Worm (Caenorhabditis elegans) whole organism, dauer: ENCODE results near the gene C03H12.1.

Experiments used
- unc-62 ChIP-seq: sonication (generic microtip); optimal IDR thresholded peaks from 2 replicates; lab custom pipeline; 2017; ENCODE audit warnings: missing biosample characterization, missing genetic modification reagents, missing genetic modification characterization

The C03H12.1 gene

DNA sequence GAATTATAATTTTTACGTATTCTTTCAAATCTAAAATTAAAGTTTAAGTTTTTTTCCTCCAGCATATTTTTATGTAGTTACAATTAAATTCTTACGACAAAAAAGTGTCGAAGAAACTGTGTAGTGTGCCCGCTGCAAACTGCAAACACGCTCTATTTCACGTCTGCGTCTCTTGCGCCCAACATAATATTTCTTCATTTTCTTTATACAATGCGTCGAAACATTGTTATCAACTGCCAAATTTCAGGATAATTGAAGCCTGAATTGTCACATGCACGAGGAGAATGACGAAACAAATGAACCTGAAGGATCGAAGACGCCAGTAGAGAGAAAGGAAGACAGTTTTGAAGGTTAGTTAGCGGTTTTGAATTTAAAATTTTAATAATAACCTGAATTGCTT, at the start of gene C03H12.1:
TSS of gene C03H12.1 (plus strand) at position 206 of the 400 bp plus-strand sequence.
- no peak for TF ChIP-seq unc-62 (GFP tag; lab: Kevin White, UChicago)

DNA sequence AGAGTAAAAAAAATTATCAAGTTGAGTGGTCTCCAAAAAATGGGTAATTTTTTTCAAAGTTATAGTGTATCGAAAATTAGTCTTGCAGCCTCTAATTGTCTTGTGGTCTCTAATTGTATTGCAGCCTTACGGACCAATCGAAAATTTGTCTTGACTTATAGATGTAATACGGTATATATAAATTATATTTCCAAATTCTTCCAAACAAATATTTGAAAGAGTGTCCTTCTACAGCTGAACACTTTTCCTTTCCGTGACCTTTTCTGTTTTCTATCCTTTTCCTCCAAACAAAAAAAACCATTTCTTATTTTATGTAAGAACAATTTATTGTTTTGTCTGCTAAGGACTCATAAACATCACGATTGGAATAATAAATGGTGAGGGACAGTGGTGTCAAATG, 48.6 kb upstream of the C03H12.1 start, which contains the start of gene K09E9.7:
TSS of gene K09E9.7 (plus strand) at position 301 of the 400 bp plus-strand sequence.
- TF ChIP-seq unc-62 (GFP tag; lab: Kevin White, UChicago): no peak

DNA sequence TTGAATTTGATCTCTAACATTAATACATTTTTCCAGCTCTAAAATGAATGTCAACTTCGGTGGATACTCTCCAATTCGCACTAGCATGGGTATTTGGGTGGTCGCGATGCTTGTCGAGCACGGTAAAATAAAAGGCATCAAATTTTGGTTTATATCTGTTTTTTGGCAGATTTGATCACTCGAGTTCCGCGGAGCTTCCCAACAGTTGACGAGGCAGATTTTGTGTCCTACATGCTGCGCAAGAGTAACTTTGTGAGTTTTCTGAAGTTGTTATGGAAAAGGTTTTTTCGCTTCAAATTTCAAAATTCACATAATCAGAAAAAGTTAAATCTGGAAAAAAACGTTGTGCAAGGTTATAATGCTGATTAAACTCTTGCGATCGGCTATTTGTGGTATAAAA, 47.9 kb upstream of the C03H12.1 start:
- TF ChIP-seq unc-62 (GFP tag; lab: Kevin White, UChicago): no peak

DNA sequence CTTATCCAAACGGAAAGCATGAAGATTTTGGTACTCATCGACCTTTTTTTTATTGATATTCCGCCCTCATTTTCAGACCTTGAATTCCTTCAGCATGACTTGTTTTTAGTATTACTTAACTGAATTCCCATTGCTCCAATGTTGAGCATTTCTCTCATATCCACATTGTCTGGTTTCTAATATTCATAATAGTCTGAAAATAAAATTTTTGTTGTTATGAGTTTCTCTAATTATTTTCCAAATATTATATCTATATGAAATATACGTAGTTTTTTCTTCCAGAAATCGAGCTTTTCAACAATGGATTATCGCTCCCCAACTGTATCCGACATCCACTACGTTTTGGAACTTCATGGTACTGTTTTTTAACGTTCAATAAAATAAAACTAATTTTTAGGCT, 46.6 kb upstream of the C03H12.1 start, which contains the start of gene H08J19.1:
TSS of gene H08J19.1 (plus strand) at position 301 of the 400 bp plus-strand sequence.
- no peak for TF ChIP-seq unc-62 (GFP tag; lab: Kevin White, UChicago)

- no peak for TF ChIP-seq unc-62 (GFP tag; lab: Kevin White, UChicago)
Observed at ce11 chrX:15647276-15647675, 42.0 kb upstream of the C03H12.1 start, which contains the start of gene F59D12.5. TSS of gene F59D12.5 (minus strand) at chrX:15647369.

DNA sequence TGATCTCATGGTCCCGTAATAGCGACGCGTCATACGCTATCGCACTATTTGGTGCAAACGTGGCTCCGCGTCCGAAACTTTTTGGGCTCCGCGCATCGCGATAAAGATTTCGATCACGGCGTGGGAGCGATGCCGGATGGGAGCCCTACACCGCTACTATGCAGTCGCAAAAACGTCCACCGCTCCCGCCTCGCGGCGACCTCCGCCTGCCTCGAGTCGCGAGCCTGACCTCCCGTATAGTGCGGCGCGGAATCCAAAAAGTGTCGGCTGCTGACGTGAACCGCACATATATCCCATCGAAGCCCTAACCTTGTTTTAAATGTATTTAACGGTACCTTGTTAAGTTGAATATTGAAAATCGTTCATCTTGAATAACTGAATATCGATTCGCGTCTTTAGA, 38.8 kb upstream of the C03H12.1 start:
- no peak for TF ChIP-seq unc-62 (GFP tag; lab: Kevin White, UChicago)

- TF ChIP-seq unc-62 (GFP tag; lab: Kevin White, UChicago): no peak
Observed at ce11 chrX:15650919-15651420, 38.3 kb upstream of the C03H12.1 start, which contains the start of gene F59D12.3. TSS of gene F59D12.3 (minus strand) at chrX:15650969.

DNA sequence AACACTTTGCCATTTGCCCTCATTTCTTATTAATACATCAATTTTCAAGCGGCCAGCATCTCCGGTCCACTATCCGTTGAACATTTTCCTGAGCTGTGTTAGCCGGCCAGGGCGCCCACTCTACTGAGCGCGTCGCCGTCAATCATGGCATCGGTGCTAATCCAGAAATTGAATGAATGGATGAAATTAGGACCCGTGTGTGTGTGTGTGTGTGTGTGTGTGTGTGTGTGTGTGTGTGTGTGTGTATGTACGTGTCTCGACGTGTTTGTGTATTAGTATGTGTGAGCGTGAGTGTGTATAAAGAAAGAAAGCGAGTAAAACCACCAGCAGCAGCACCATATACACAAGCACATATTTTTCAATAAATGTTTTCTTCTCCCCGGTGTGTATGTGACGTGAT, 36.1 kb upstream of the C03H12.1 start:
- no peak for TF ChIP-seq unc-62 (GFP tag; lab: Kevin White, UChicago)

DNA sequence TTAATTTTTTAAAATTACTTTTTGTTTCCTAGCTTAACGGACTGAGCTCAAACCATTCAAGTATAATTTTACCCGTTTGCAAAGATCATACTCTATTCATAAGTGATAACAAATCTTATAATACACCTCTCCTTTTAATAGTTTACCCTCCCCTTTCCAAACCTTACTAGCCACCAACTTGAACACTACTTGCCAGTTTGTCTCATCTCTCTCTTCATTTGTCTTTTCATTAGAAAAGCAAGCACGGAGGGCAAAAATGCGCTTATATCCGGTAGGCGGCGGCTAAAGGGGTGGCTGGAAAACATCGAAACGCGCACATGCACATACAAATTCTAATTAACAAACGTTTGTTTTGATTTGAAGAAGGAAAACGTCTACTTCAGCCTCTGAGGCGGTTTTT, 34.3 kb upstream of the C03H12.1 start:
- TF ChIP-seq unc-62 (GFP tag; lab: Kevin White, UChicago): no peak

ce11 chrX:15655623-15656022, 33.6 kb upstream of the C03H12.1 start:
- no peak for TF ChIP-seq unc-62 (GFP tag; lab: Kevin White, UChicago)

- TF ChIP-seq unc-62 (GFP tag; lab: Kevin White, UChicago): no peak
Observed at ce11 chrX:15657773-15658172, 31.5 kb upstream of the C03H12.1 start.

DNA sequence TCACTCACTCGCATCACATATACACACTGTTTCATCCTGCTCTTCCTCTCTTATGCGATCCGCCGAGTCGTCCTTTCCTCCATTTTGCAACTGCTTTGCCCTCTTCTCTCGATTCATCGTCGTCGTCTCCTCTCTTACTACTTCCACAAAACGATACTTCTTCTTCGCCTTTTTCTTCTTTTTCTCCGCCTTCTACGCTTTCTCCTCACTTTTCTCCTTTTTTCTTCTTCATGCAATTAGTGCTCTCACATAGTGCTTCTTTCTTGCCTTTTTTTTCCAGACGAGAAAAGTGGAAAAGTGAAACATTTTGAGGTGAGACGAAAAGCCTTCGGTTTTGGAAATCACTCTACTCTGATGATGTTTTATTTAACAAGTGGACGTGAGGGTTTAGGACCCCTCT, 29.7 kb upstream of the C03H12.1 start:
- no peak for TF ChIP-seq unc-62 (GFP tag; lab: Kevin White, UChicago)

DNA sequence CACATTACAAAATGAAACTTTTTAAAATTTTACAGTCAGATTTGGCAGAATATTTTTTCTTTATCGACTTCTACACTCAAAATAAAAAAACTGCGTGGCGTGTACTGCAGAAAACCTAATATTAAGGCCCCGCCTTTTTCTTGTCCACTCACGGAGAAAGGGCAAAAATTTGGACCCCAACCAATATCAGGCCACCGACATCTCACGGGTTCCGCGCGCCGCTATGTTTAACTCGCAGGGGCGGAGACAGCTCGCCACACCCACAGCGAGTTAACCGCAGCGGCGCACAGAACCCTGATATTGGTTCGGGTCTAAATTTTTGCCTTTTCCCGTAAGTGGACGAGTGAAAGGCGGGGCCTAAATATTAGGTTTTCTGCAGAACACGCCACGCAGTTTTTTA, 25.5 kb upstream of the C03H12.1 start:
- TF ChIP-seq unc-62 (GFP tag; lab: Kevin White, UChicago): no peak

DNA sequence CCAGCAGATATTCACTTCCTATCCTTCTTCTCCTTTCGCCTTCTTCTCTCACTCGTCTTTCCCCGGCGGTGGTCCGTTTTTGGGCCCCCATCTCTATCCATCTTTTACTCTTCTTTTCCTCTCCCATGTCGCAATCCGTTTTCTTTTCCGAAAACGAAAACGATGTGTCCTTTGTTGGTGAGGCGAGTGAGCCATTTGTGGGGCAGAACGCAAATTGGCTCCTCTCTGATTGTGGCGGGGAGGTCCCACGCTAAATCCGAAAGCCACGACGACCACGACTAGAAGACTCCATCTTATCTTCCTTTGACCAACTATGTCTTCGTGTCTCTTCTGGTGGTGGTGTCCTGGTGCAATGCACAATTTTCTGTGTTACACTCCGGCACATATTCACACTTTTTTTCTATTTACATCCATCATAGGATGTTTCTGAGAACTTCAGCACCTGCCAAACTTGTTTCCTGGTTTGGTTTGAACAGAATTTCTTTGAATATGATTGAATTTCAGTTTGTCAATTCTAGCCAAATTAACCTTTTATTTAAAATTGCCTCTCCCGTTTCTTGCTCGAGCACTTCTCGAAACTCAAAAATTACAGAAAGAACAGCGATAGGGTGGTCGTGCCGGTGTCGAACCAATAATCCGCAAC, 23.0 kb upstream of the C03H12.1 start, which contains the start of gene pcdr-1:
TSS of gene pcdr-1 (plus strand) at position 593 of the 643 bp plus-strand sequence.
- no peak for TF ChIP-seq unc-62 (GFP tag; lab: Kevin White, UChicago)

DNA sequence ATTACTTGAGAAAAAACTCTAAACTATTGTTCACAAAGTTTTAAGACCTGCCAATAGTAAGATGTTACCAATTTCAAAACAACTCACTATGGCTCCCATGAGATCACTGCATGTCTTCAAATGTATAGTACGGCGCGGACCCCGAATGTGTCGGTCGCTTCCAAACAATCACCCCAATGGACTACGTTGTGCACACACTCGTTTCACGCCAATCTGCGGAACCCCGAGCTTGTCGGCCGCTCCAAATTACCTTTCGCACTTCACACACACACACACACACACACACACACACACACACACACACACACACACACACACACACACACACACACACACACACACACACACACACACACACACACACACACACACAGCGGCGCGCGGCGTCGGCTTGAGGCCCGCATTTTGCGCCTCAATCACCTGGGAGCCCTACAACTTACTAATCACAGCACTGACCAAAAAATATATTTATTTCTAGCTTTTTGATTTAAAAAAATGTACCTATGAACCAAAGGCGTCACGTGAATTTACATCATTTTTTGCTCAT, 21.1 kb upstream of the C03H12.1 start:
- TF ChIP-seq unc-62 (GFP tag; lab: Kevin White, UChicago): no peak

DNA sequence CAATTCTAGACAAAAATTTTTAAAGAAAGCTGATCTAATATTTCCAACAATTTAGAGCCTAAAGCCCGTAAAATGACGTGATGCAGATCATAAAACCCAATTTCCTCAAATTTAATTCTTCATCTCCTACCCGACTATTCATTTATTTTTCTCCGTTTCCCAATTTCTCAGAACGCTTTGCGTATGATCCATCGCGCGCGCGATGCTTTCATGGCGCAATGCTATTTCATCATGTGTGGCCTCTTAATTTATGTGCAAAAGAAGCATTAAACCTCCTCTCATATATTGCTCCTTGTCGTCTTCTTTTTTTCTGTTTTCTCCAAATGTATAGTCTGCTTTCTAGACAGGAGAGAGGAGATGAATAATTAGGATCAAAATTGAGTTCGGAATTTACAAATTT, 20.6 kb upstream of the C03H12.1 start:
- TF ChIP-seq unc-62 (GFP tag; lab: Kevin White, UChicago): no peak

- no peak for TF ChIP-seq unc-62 (GFP tag; lab: Kevin White, UChicago)
Observed at ce11 chrX:15675622-15676021, 13.6 kb upstream of the C03H12.1 start, which contains the start of gene F59D12.2. TSS of gene F59D12.2 (minus strand) at chrX:15675722.
